Worm (Caenorhabditis elegans) whole organism, L3 larva: ENCODE results near the gene tth-1.

Experiments used
- aly-2 ChIP-seq: fragments of 150-350 bp; optimal IDR thresholded peaks from 2 replicates; lab custom pipeline; 2014; ENCODE audit warnings: missing biosample characterization, missing genetic modification characterization
- ceh-82 ChIP-seq: fragments of 150-350 bp; optimal IDR thresholded peaks from 2 replicates; lab custom pipeline; 2014; ENCODE audit warnings: missing biosample characterization, missing genetic modification characterization
- mml-1 ChIP-seq: fragments of 150-350 bp; sonication (generic microtip); optimal IDR thresholded peaks from 3 replicates; lab custom pipeline; 2014; ENCODE audit warnings: missing biosample characterization, missing genetic modification characterization
- nhr-76 ChIP-seq: fragments of 150-350 bp; sonication (generic microtip); optimal IDR thresholded peaks from 5 replicates; lab custom pipeline; 2014; ENCODE audit warnings: missing biosample characterization, missing genetic modification characterization
- pha-4 ChIP-seq: fragments of 150-350 bp; optimal IDR thresholded peaks from 2 replicates; lab custom pipeline; 2014; ENCODE audit warnings: missing biosample characterization, missing genetic modification reagents, missing genetic modification characterization
- unc-39 ChIP-seq: sonication (generic microtip); optimal IDR thresholded peaks from 4 replicates; lab custom pipeline; 2017; ENCODE audit warnings: missing biosample characterization, missing genetic modification characterization
- ztf-11 ChIP-seq: fragments of 150-350 bp; optimal IDR thresholded peaks from 2 replicates; lab custom pipeline; 2014; ENCODE audit warnings: missing biosample characterization, missing genetic modification characterization

DNA sequence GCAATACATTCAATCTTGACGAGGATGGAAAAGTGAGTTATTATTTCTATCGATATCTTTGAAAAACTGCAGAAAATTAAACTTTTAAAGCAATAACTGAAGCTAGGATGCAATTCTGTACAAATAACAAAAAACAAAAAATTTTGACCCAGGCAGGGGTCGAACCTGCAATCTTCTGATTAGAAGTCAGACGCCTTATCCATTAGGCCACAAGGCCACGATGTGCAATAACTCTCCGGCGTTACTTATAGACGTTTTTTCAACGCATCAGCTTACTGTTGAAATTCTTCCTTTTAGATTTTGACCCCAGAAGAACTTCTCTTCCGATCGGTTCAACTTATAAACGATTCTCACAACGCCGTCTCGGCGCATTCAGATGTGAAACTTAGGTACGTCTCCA is 41.9 kb downstream of the tth-1 start:
- TF ChIP-seq pha-4 (tag; lab: Kevin White, UChicago) = no peak
- no peak for TF ChIP-seq mml-1 (tag; lab: Kevin White, UChicago)
- TF ChIP-seq ceh-82 = no peak
- TF ChIP-seq ztf-11 (tag; lab: Kevin White, UChicago) = no peak
- TF ChIP-seq unc-39 = no peak
- no peak for TF ChIP-seq aly-2 (tag; lab: Kevin White, UChicago)
- TF ChIP-seq nhr-76 (tag; lab: Kevin White, UChicago) = no peak
